5 worm cellular contexts compared by ENCODE assay signal in the genomic region with DNA sequence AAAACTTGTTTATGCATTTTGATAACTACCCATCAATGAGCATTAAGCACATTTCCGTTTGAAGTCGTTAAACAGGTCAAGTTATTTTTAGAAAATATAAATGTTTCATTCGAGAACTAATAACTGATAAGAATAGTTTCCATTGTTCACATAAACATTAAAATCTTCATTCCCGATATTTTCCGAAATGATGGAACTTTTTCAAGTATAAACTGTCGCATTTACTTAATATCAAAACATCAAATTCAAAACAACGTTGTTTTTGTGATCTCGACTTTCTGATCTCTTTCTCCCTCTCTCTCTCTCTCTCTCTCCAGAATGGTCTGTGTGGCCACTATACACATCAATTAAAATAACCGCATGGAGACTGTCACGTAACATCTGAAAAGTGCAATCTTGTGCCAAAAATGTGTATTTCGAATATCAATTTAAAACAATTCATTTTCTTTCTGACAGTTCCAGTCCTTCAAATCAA.
TF ChIP-seq lines count a peak whose summit lies in the region.

No protein-coding gene starts in this region.

TF ChIP-seq in whole organism, L1 larva, 84 proteins besides CTCF, POLR2A, EP300 and RAD21 (continues in another document):
- TF ChIP-seq vab-15 (tag; optimal IDR thresholded peaks at IDR 0.05; lab: Kevin White, UChicago) (no peak), lsy-2 (tag; optimal IDR thresholded peaks at IDR 0.05; lab: Kevin White, UChicago) (peak in 1 of 2 experiments; percentile 40), nhr-90 (tag; optimal IDR thresholded peaks at IDR 0.05; lab: Kevin White, UChicago; ENCODE audit: poor library complexity) (peak; percentile 15), snu-23 (GFP tag; optimal IDR thresholded peaks at IDR 0.05; lab: Kevin White, UChicago) (peak; percentile 29), nhr-85 (tag; lab: Kevin White, UChicago) (peak; percentile 68), ces-1 (GFP tag; optimal IDR thresholded peaks at IDR 0.05; lab: Kevin White, UChicago) (no peak), lin-35 (GFP tag; optimal IDR thresholded peaks at IDR 0.05; lab: Kevin White, UChicago) (peak in 1 of 2 experiments; percentile 28), tbx-2 (tag; optimal IDR thresholded peaks at IDR 0.05; lab: Kevin White, UChicago) (peak; percentile 38), xbp-1 (tag; optimal IDR thresholded peaks at IDR 0.05; lab: Kevin White, UChicago) (no peak), ceh-63 (GFP tag; optimal IDR thresholded peaks at IDR 0.05; lab: Kevin White, UChicago) (no peak), ceh-82 (tag; optimal IDR thresholded peaks at IDR 0.05; lab: Kevin White, UChicago) (no peak), nhr-28 (tag; optimal IDR thresholded peaks at IDR 0.05; lab: Kevin White, UChicago) (no peak), nhr-20 (tag; optimal IDR thresholded peaks at IDR 0.05; lab: Kevin White, UChicago) (peak; percentile 43), egl-27 (tag; optimal IDR thresholded peaks at IDR 0.05; lab: Kevin White, UChicago) (no peak), nhr-47 (tag; optimal IDR thresholded peaks at IDR 0.05; lab: Kevin White, UChicago) (peak; percentile 19), lin-13 (GFP tag; optimal IDR thresholded peaks at IDR 0.05; lab: Kevin White, UChicago) (peak; percentile 11), elt-3 (tag; optimal IDR thresholded peaks at IDR 0.05; lab: Kevin White, UChicago) (peak in 1 of 6 experiments; percentile 25)

TF ChIP-seq in whole organism, L2 larva, 48 proteins besides CTCF, POLR2A, EP300 and RAD21 (continues in another document):
- TF ChIP-seq nhr-12 (tag; optimal IDR thresholded peaks at IDR 0.05; lab: Kevin White, UChicago) (no peak), sma-3 (GFP tag; optimal IDR thresholded peaks at IDR 0.05; lab: Kevin White, UChicago) (peak; percentile 46), lin-39 (tag; optimal IDR thresholded peaks at IDR 0.05; lab: Kevin White, UChicago) (no peak), C34F6.9 (tag; optimal IDR thresholded peaks at IDR 0.05; lab: Kevin White, UChicago) (no peak), ceh-82 (tag; optimal IDR thresholded peaks at IDR 0.05; lab: Kevin White, UChicago) (no peak), sem-4 (tag; optimal IDR thresholded peaks at IDR 0.05; lab: Kevin White, UChicago) (no peak), alr-1 (tag; optimal IDR thresholded peaks at IDR 0.05; lab: Kevin White, UChicago) (no peak), lin-11 (tag; optimal IDR thresholded peaks at IDR 0.05; lab: Kevin White, UChicago) (no peak), ceh-16 (tag; optimal IDR thresholded peaks at IDR 0.05; lab: Kevin White, UChicago) (no peak), blmp-1 (tag; optimal IDR thresholded peaks at IDR 0.05; lab: Kevin White, UChicago; ENCODE audit: insufficient read depth) (peak; percentile 7), Y55F3AM.14 (GFP tag; optimal IDR thresholded peaks at IDR 0.05; lab: Kevin White, UChicago) (no peak), ZK546.5 (tag; optimal IDR thresholded peaks at IDR 0.05; lab: Kevin White, UChicago) (no peak), ztf-11 (tag; optimal IDR thresholded peaks at IDR 0.05; lab: Kevin White, UChicago) (no peak), F13H6.1 (tag; optimal IDR thresholded peaks at IDR 0.05; lab: Kevin White, UChicago) (no peak), mdl-1 (tag; optimal IDR thresholded peaks at IDR 0.05; lab: Kevin White, UChicago) (peak in 1 of 2 experiments; percentile 6), elt-1 (tag; optimal IDR thresholded peaks at IDR 0.05; lab: Kevin White, UChicago) (no peak), dmd-4 (tag; optimal IDR thresholded peaks at IDR 0.05; lab: Kevin White, UChicago) (no peak), gmeb-1 (tag; optimal IDR thresholded peaks at IDR 0.05; lab: Kevin White, UChicago) (no peak)

TF ChIP-seq in whole organism, L3 larva, 47 proteins besides CTCF, POLR2A, EP300 and RAD21:
- TF ChIP-seq pqm-1 (tag; optimal IDR thresholded peaks at IDR 0.05; lab: Kevin White, UChicago) (peak; percentile 92), elt-2 (tag; optimal IDR thresholded peaks at IDR 0.05; lab: Kevin White, UChicago) (peak; percentile 79), nhr-28 (tag; optimal IDR thresholded peaks at IDR 0.05; lab: Kevin White, UChicago) (no peak), nhr-23 (tag; optimal IDR thresholded peaks at IDR 0.05; lab: Kevin White, UChicago) (no peak), aly-2 (tag; optimal IDR thresholded peaks at IDR 0.05; lab: Kevin White, UChicago) (peak; percentile 66), nhr-25 (tag; optimal IDR thresholded peaks at IDR 0.05; lab: Kevin White, UChicago) (peak; percentile 39), tbx-2 (tag; optimal IDR thresholded peaks at IDR 0.05; lab: Kevin White, UChicago) (peak; percentile 2), ama-1 (optimal IDR thresholded peaks at IDR 0.05; lab: Kevin White, UChicago) (peak; percentile 79), pha-4 (tag; optimal IDR thresholded peaks at IDR 0.05; lab: Kevin White, UChicago) (peak; percentile 74), jun-1 (tag; optimal IDR thresholded peaks at IDR 0.05; lab: Kevin White, UChicago) (peak; percentile 68)

TF ChIP-seq in whole organism, L4 larva, 104 proteins besides CTCF, POLR2A, EP300 and RAD21 (continues in another document):
- TF ChIP-seq attf-4 (tag; optimal IDR thresholded peaks at IDR 0.05; lab: Kevin White, UChicago) (no peak), ZK546.5 (tag; optimal IDR thresholded peaks at IDR 0.05; lab: Kevin White, UChicago) (no peak), dmd-8 (GFP tag; IDR thresholded peaks at IDR 0.05; lab: Robert Waterston, UW) (no peak), nhr-48 (tag; optimal IDR thresholded peaks at IDR 0.05; lab: Kevin White, UChicago) (peak; percentile 31), php-3 (GFP tag; IDR thresholded peaks at IDR 0.05; lab: Robert Waterston, UW) (peak; percentile 76), nhr-28 (tag; optimal IDR thresholded peaks at IDR 0.05; lab: Kevin White, UChicago) (peak; percentile 68), aha-1 (tag; lab: Kevin White, UChicago) (peak; percentile 96), fos-1 (tag; optimal IDR thresholded peaks at IDR 0.05; lab: Kevin White, UChicago) (peak; percentile 80), dmd-9 (GFP tag; IDR thresholded peaks at IDR 0.05; lab: Robert Waterston, UW) (no peak), mep-1 (tag; optimal IDR thresholded peaks at IDR 0.05; lab: Kevin White, UChicago) (peak; percentile 59), hlh-11 (tag; optimal IDR thresholded peaks at IDR 0.05; lab: Kevin White, UChicago) (peak; percentile 66), nhr-42 (GFP tag; IDR thresholded peaks at IDR 0.05; lab: Robert Waterston, UW) (no peak), nhr-77 (tag; optimal IDR thresholded peaks at IDR 0.05; lab: Kevin White, UChicago) (peak; percentile 87), hif-1 (tag; optimal IDR thresholded peaks at IDR 0.05; lab: Kevin White, UChicago) (peak in 1 of 2 experiments; percentile 40), zfp-3 (GFP tag; conservative IDR thresholded peaks at IDR 0.05; lab: Robert Waterston, UW) (peak; percentile 4; the same call in 1 of the 2 replicates), ceh-44 (GFP tag; IDR thresholded peaks at IDR 0.05; lab: Robert Waterston, UW) (no peak), spr-3 (GFP tag; optimal IDR thresholded peaks at IDR 0.05; lab: Kevin White, UChicago) (no peak), pha-4 (GFP tag; IDR thresholded peaks at IDR 0.05; lab: Robert Waterston, UW) (0 out of 2 replicates have a peak, but pooled peaks have one; percentile 6), pha-4 (tag; optimal IDR thresholded peaks at IDR 0.05; lab: Kevin White, UChicago) (no peak), zip-2 (tag; optimal IDR thresholded peaks at IDR 0.05; lab: Kevin White, UChicago) (no peak), dmd-6 (GFP tag; IDR thresholded peaks at IDR 0.05; lab: Robert Waterston, UW) (peak; percentile 34; the same call in 1 of the 2 replicates), daf-16 (GFP tag; optimal IDR thresholded peaks at IDR 0.05; lab: Kevin White, UChicago) (no peak), daf-16 (tag; optimal IDR thresholded peaks at IDR 0.05; lab: Kevin White, UChicago) (peak; percentile 95)

TF ChIP-seq in whole organism, young adult, 124 proteins besides CTCF, POLR2A, EP300 and RAD21:
- TF ChIP-seq ama-1 (optimal IDR thresholded peaks at IDR 0.05; lab: Kevin White, UChicago) (peak; percentile 69), ama-1 (GFP tag; optimal IDR thresholded peaks at IDR 0.05; lab: Kevin White, UChicago) (no peak), pha-4 (tag; optimal IDR thresholded peaks at IDR 0.05; lab: Kevin White, UChicago) (peak; percentile 12), cebp-1 (GFP tag; IDR thresholded peaks at IDR 0.05; lab: Robert Waterston, UW) (0 out of 2 replicates have a peak, but pooled peaks have one; percentile 26), cebp-1 (tag; optimal IDR thresholded peaks at IDR 0.05; lab: Kevin White, UChicago) (peak; percentile 32), athp-1 (tag; optimal IDR thresholded peaks at IDR 0.05; lab: Kevin White, UChicago) (no peak), ekl-4 (GFP tag; IDR thresholded peaks at IDR 0.05; lab: Robert Waterston, UW) (no peak), ZK185.1 (tag; optimal IDR thresholded peaks at IDR 0.05; lab: Kevin White, UChicago; ENCODE audit: poor library complexity, severe bottlenecking) (peak; percentile 11), nhr-80 (tag; optimal IDR thresholded peaks at IDR 0.05; lab: Kevin White, UChicago) (peak; percentile 64), B0336.3 (GFP tag; IDR thresholded peaks at IDR 0.05; lab: Robert Waterston, UW) (peak; percentile 37; the same call in 1 of the 2 replicates), ztf-28 (GFP tag; IDR thresholded peaks at IDR 0.05; lab: Robert Waterston, UW) (no peak)
